Worm (Caenorhabditis elegans): Measurements from ENCODE around the gene R07B7.12.

DNA sequence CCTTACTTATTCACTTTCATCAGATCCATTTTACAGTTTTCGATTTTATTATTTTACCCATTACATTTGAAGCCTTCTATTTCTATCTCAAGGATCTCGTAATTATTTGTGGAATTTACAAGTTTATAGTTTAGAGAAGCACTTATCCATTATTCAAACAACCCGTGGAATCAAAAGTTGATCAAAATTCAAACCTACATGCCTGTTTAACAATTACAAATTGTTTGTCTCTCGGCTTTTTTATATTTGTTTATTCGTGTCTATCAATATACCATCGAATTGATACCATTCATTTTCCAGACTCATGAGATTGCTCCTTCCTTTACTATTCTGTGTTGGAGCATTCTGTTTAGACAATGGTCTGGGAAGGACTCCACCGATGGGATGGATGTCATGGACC is 1.9 kb upstream of the R07B7.12 start, which contains the start of gene gana-1:
- TF ChIP-seq ztf-11 (tag; optimal IDR thresholded peaks at IDR 0.05): no peak
- TF ChIP-seq nhr-12 (tag; optimal IDR thresholded peaks at IDR 0.05): no peak
- no peak for TF ChIP-seq unc-62 (GFP tag; optimal IDR thresholded peaks at IDR 0.05)
- no peak for TF ChIP-seq egl-27 (tag; optimal IDR thresholded peaks at IDR 0.05)
- TF ChIP-seq fos-1 (tag; optimal IDR thresholded peaks at IDR 0.05): no peak
- TF ChIP-seq zag-1 (tag; optimal IDR thresholded peaks at IDR 0.05): no peak
- no peak for TF ChIP-seq skn-1 (tag; optimal IDR thresholded peaks at IDR 0.05)
- TF ChIP-seq elt-3 (tag; optimal IDR thresholded peaks at IDR 0.05): no peak
- no peak for TF ChIP-seq snpc-4 (tag; optimal IDR thresholded peaks at IDR 0.05)
- TF ChIP-seq lin-13 (GFP tag; optimal IDR thresholded peaks at IDR 0.05): no peak
- TF ChIP-seq ama-1 (optimal IDR thresholded peaks at IDR 0.05): no peak
- no peak for TF ChIP-seq unc-39 (tag; optimal IDR thresholded peaks at IDR 0.05)
- TF ChIP-seq dmd-4 (tag; optimal IDR thresholded peaks at IDR 0.05): no peak
